Worm (Caenorhabditis elegans): ENCODE data around the gene H20J04.9.

The H20J04.9 gene

DNA sequence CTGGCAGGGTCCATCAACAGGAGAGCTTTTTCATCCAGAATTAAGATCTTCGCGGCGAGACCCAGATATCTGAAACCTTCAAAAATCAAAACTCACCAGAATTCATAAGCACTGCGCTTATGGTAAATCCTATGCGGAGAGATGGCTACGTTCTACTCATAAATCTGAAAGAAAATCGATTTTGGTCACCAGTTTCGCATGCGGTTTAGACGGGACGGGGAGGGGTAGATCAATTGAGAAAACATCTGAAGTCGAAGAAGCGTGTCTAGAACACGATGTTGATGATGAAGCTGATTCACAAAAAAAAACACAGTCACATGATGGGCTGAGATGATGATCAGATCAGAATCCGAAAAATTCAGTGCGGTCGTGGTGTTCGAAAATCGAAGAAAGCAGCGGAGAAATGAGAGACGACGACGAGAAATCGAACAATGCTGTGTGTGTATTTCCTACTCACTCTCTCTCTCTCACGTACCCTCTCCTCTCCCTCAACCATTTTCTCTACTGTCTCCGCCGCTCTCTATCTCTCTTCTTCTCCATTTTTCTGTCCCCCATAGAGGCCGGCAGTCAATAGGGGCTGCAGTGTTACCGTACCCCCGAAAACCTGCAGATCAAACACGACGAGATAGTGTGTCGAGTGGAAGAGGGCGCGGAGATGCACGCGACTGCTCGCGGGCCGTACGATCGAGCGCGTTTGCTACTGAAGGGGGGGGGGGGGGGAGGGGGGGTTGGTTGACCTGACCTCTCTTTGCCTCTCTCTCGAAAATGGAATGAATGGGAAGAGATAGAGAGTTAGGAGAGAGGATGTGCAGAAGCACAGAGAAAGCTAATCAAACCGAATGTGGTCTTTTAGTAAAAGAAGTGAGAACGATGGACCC, 25.5 kb downstream of the H20J04.9 start, which contains the start of gene ntl-2 (continued):
- TF ChIP-seq Y22D7AL.16 (tag; optimal IDR thresholded peaks at IDR 0.05) (peak; percentile 43), K09A11.1 (tag; optimal IDR thresholded peaks at IDR 0.05; ENCODE audit: insufficient read depth) (no peak), ceh-31 (tag; optimal IDR thresholded peaks at IDR 0.05) (peak; percentile 86), pqm-1 (tag; optimal IDR thresholded peaks at IDR 0.05) (no peak), ets-4 (tag; optimal IDR thresholded peaks at IDR 0.05) (peak; percentile 75), ceh-24 (tag; optimal IDR thresholded peaks at IDR 0.05) (no peak), sdc-2 (tag; optimal IDR thresholded peaks at IDR 0.05) (peak; percentile 62), hlh-13 (GFP tag; optimal IDR thresholded peaks at IDR 0.05) (peak; percentile 52), syd-9 (tag; optimal IDR thresholded peaks at IDR 0.05) (no peak), gmeb-2 (tag; optimal IDR thresholded peaks at IDR 0.05) (peak; percentile 62), nhr-232 (tag; optimal IDR thresholded peaks at IDR 0.05) (no peak), odd-2 (tag; optimal IDR thresholded peaks at IDR 0.05) (no peak), fkh-6 (tag; optimal IDR thresholded peaks at IDR 0.05) (peak; percentile 75), pros-1 (tag; optimal IDR thresholded peaks at IDR 0.05) (peak; percentile 89), unc-3 (GFP tag; conservative IDR thresholded peaks at IDR 0.05) (0 out of 2 replicates have a peak, but pooled peaks have one; percentile 44), unc-3 (tag; optimal IDR thresholded peaks at IDR 0.05) (peak; percentile 64), K02D7.2 (tag; optimal IDR thresholded peaks at IDR 0.05) (peak; percentile 30), ttx-3 (tag; optimal IDR thresholded peaks at IDR 0.05) (no peak), T23F11.4 (GFP tag; optimal IDR thresholded peaks at IDR 0.05) (peak; percentile 86), mec-3 (tag; optimal IDR thresholded peaks at IDR 0.05; ENCODE audit: borderline replicate concordance) (no peak), dmd-4 (tag; optimal IDR thresholded peaks at IDR 0.05; ENCODE audit: borderline replicate concordance) (no peak), fax-1 (tag; optimal IDR thresholded peaks at IDR 0.05) (peak; percentile 3), pha-4 (tag; optimal IDR thresholded peaks at IDR 0.05) (no peak), unc-86 (tag; optimal IDR thresholded peaks at IDR 0.05) (peak; percentile 47), unc-42 (tag; optimal IDR thresholded peaks at IDR 0.05) (peak; percentile 0), tbx-7 (tag; optimal IDR thresholded peaks at IDR 0.05) (no peak), fkh-10 (GFP tag; optimal IDR thresholded peaks at IDR 0.05) (no peak), ceh-6 (GFP tag; optimal IDR thresholded peaks at IDR 0.05) (peak; percentile 68), tbx-2 (tag; optimal IDR thresholded peaks at IDR 0.05) (peak; percentile 88), ceh-14 (tag; optimal IDR thresholded peaks at IDR 0.05) (peak; percentile 60), ceh-48 (tag; optimal IDR thresholded peaks at IDR 0.05) (peak; percentile 84), ztf-16 (tag; optimal IDR thresholded peaks at IDR 0.05) (peak; percentile 64), C08G9.2 (tag; optimal IDR thresholded peaks at IDR 0.05) (peak; percentile 51), ceh-19 (GFP tag; optimal IDR thresholded peaks at IDR 0.05) (peak; percentile 87)

DNA sequence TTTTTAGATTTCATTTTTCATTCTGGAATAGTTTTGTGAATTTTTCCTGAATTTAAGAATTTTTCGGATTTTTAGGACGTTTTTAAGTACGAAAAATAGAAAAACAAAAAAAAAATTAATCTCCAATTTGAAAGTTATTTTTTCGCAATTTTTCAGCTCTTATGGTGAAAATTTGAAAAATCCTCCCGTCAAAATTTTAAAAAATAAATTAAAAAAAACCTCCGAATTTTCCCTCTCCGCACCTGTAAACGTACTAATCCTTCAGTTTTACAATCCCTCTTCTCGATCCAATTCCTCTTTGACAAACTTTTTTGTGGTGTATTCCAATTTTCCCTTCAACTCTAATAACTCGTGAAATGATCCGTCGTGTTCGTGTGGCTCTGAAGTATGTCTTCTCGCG, 27.2 kb downstream of the H20J04.9 start, which contains the start of gene B0286.1:
TSS of gene B0286.1 (plus strand) at position 301 of the 400 bp plus-strand sequence.
- no peak for TF ChIP-seq pat-9 (tag; optimal IDR thresholded peaks at IDR 0.05)
- no peak for TF ChIP-seq sox-4 (tag; optimal IDR thresholded peaks at IDR 0.05)
- no peak for TF ChIP-seq pqm-1 (tag; optimal IDR thresholded peaks at IDR 0.05)
- no peak for TF ChIP-seq lim-6 (tag; optimal IDR thresholded peaks at IDR 0.05)
- no peak for TF ChIP-seq ceh-18 (tag; optimal IDR thresholded peaks at IDR 0.05)
- no peak for TF ChIP-seq eyg-1 (tag; optimal IDR thresholded peaks at IDR 0.05)
- no peak for TF ChIP-seq Y22D7AL.16 (tag; optimal IDR thresholded peaks at IDR 0.05)
- no peak for TF ChIP-seq unc-3 (GFP tag; conservative IDR thresholded peaks at IDR 0.05)
- TF ChIP-seq unc-3 (tag; optimal IDR thresholded peaks at IDR 0.05) = no peak
- TF ChIP-seq C38D4.7 (GFP tag; optimal IDR thresholded peaks at IDR 0.05) = no peak

All from whole organism, late embryonic.